Fruit fly (Drosophila melanogaster) whole organism, adult: ENCODE data around the gene CG14787.

ENCODE experiments used
- CG12768 ChIP-seq: fragments of 200-800 bp; sonication (Bioruptor generic); optimal IDR thresholded peaks from 2 replicates; lab custom pipeline; 2017; ENCODE audit warnings: missing biosample characterization, missing genetic modification characterization, mild to moderate bottlenecking, moderate library complexity, missing genetic modification reagents
- CG5204 ChIP-seq: fragments of 200-800 bp; sonication (Bioruptor generic); optimal IDR thresholded peaks from 2 replicates; lab custom pipeline; 2016; ENCODE audit warnings: missing biosample characterization, missing genetic modification characterization
- CG7045 ChIP-seq: fragments of 200-800 bp; sonication (Bioruptor generic); optimal IDR thresholded peaks from 2 replicates; lab custom pipeline; 2017; ENCODE audit warnings: missing biosample characterization, mild to moderate bottlenecking, missing genetic modification characterization
- CG7101 ChIP-seq: fragments of 200-800 bp; sonication (Bioruptor generic); optimal IDR thresholded peaks from 2 replicates; lab custom pipeline; 2018; ENCODE audit warnings: missing biosample characterization, mild to moderate bottlenecking, missing genetic modification characterization, moderate library complexity
- bab1 ChIP-seq: fragments of 200-800 bp; sonication (Bioruptor generic); optimal IDR thresholded peaks from 3 replicates; lab custom pipeline; 2019; ENCODE audit warnings: missing biosample characterization, mild to moderate bottlenecking, missing genetic modification characterization, moderate library complexity
- cic ChIP-seq: fragments of 200-800 bp; sonication (Bioruptor generic); optimal IDR thresholded peaks from 2 replicates; lab custom pipeline; 2017; ENCODE audit warnings: missing biosample characterization, mild to moderate bottlenecking, missing genetic modification characterization, moderate library complexity
- kay ChIP-seq: fragments of 200-800 bp; sonication (Bioruptor generic); peaks from one replicate; lab custom pipeline; 2016; ENCODE audit warnings: missing biosample characterization, missing genetic modification characterization, borderline replicate concordance
- pad ChIP-seq: fragments of 200-800 bp; sonication (Bioruptor generic); optimal IDR thresholded peaks from 3 replicates; lab custom pipeline; 2017; ENCODE audit warnings: missing biosample characterization, missing genetic modification characterization, mild to moderate bottlenecking, moderate library complexity, missing genetic modification reagents
- tj ChIP-seq: fragments of 200-800 bp; sonication (Bioruptor generic); optimal IDR thresholded peaks from 3 replicates; lab custom pipeline; 2017; ENCODE audit warnings: missing biosample characterization, mild to moderate bottlenecking, missing genetic modification characterization, moderate library complexity
- toe ChIP-seq: fragments of 200-800 bp; sonication (Bioruptor generic); optimal IDR thresholded peaks from 2 replicates; lab custom pipeline; 2016; ENCODE audit warnings: missing biosample characterization, missing genetic modification characterization

dm6 chrX:1456954-1457353 lies 4.5 kb downstream of the CG14787 start, which contains the start of gene CG14785:
- TF ChIP-seq CG7045: no peak
- TF ChIP-seq pad (GFP tag; lab: Kevin White, UChicago): no peak
- no peak for TF ChIP-seq CG5204 (GFP tag; lab: Kevin White, UChicago)
- no peak for TF ChIP-seq tj (GFP tag; lab: Kevin White, UChicago)
- TF ChIP-seq CG7101: no peak
- no peak for TF ChIP-seq CG12768 (GFP tag; lab: Kevin White, UChicago)
- no peak for TF ChIP-seq kay
- TF ChIP-seq cic (GFP tag; lab: Kevin White, UChicago): no peak
- TF ChIP-seq bab1 (GFP tag; lab: Kevin White, UChicago): no peak
- no peak for TF ChIP-seq toe (GFP tag; lab: Kevin White, UChicago)
